Fruit fly (Drosophila melanogaster) whole organism, embryonic: Measurements from ENCODE around the gene CG10195.
A peak's percentile ranks its signal among the peaks of the same experiment; 100 is the strongest.

Source experiments
- Bdp1 ChIP-seq: fragments of 200-800 bp; sonication (Bioruptor generic); optimal IDR thresholded peaks from 3 replicates; lab custom pipeline; 2016; ENCODE audit warnings: missing biosample characterization, missing genetic modification characterization
- CG11093 ChIP-seq: fragments of 200-800 bp; sonication (Bioruptor generic); IDR thresholded peaks from 3 replicates; pipeline ENCODE4 v1.3.6; 2022; ENCODE audit warnings: missing biosample characterization, missing genetic modification characterization
- CG11560 ChIP-seq: fragments of 200-800 bp; sonication (Bioruptor generic); IDR thresholded peaks from 3 replicates; pipeline ENCODE4 v1.3.6; 2022; ENCODE audit warnings: missing biosample characterization, missing genetic modification characterization
- CG11723 ChIP-seq: fragments of 200-800 bp; sonication (Bioruptor generic); optimal IDR thresholded peaks from 2 replicates; lab custom pipeline; 2017; ENCODE audit warnings: missing biosample characterization, mild to moderate bottlenecking, missing genetic modification characterization
- CG12219 ChIP-seq: fragments of 200-800 bp; sonication (Bioruptor generic); optimal IDR thresholded peaks from 3 replicates; lab custom pipeline; 2018; ENCODE audit warnings: missing biosample characterization, mild to moderate bottlenecking, missing genetic modification characterization
- CG1233 ChIP-seq: fragments of 200-800 bp; sonication (Bioruptor generic); optimal IDR thresholded peaks from 4 replicates; lab custom pipeline; 2018; ENCODE audit warnings: missing biosample characterization, mild to moderate bottlenecking, missing genetic modification characterization
- CG12659 ChIP-seq: fragments of 200-800 bp; sonication (Bioruptor generic); optimal IDR thresholded peaks from 3 replicates; lab custom pipeline; 2017; ENCODE audit warnings: mild to moderate bottlenecking, missing biosample characterization, missing genetic modification reagents, missing genetic modification characterization
- CG14014 ChIP-seq: fragments of 200-800 bp; sonication (Bioruptor generic); IDR thresholded peaks from 2 replicates; pipeline ENCODE4 v1.3.6; 2022; ENCODE audit warnings: missing biosample characterization, missing genetic modification characterization
- CG14667 ChIP-seq: fragments of 200-800 bp; sonication (Bioruptor generic); IDR thresholded peaks from 2 replicates; pipeline ENCODE4 v1.3.6; 2022; ENCODE audit warnings: missing biosample characterization, missing genetic modification characterization
- CG1832 ChIP-seq: fragments of 200-800 bp; sonication (Bioruptor generic); optimal IDR thresholded peaks from 2 replicates; lab custom pipeline; 2017; ENCODE audit warnings: missing biosample characterization, mild to moderate bottlenecking, missing genetic modification characterization, inconsistent platforms
- CG18764 ChIP-seq: fragments of 200-800 bp; sonication (Bioruptor generic); optimal IDR thresholded peaks from 3 replicates; lab custom pipeline; 2016; ENCODE audit warnings: missing biosample characterization, missing genetic modification characterization
- CG2129 ChIP-seq: fragments of 200-800 bp; sonication (Bioruptor generic); IDR thresholded peaks from 2 replicates; pipeline ENCODE4 v1.3.6; 2022; ENCODE audit warnings: missing biosample characterization, missing genetic modification characterization; ENCODE audit not compliant: partially characterized antibody
- CG31365 ChIP-seq: fragments of 200-800 bp; sonication (Bioruptor generic); optimal IDR thresholded peaks from 2 replicates; lab custom pipeline; 2018; ENCODE audit warnings: missing biosample characterization, mild to moderate bottlenecking, missing genetic modification characterization
- CG4617 ChIP-seq: fragments of 200-800 bp; sonication (Bioruptor generic); optimal IDR thresholded peaks from 3 replicates; lab custom pipeline; 2016; ENCODE audit warnings: missing biosample characterization, missing genetic modification characterization, borderline replicate concordance
- CG4730 ChIP-seq: fragments of 200-800 bp; sonication (Bioruptor generic); IDR thresholded peaks from 2 replicates; pipeline ENCODE4 v1.3.6; 2022; ENCODE audit warnings: missing biosample characterization, missing genetic modification characterization
- CG6175 ChIP-seq: fragments of 200-800 bp; sonication (Bioruptor generic); IDR thresholded peaks from 3 replicates; pipeline ENCODE4 v1.3.6; 2022; ENCODE audit warnings: missing biosample characterization, missing genetic modification characterization
- CG6272 ChIP-seq: fragments of 200-800 bp; sonication (Bioruptor generic); IDR thresholded peaks from 2 replicates; pipeline ENCODE4 v1.3.6; 2022; ENCODE audit warnings: missing biosample characterization, missing genetic modification characterization
- CG7987 ChIP-seq: fragments of 200-800 bp; sonication (Bioruptor generic); optimal IDR thresholded peaks from 2 replicates; lab custom pipeline; 2018; ENCODE audit warnings: missing biosample characterization, mild to moderate bottlenecking, missing genetic modification characterization, moderate library complexity
- CG8089 ChIP-seq: fragments of 200-800 bp; sonication (Bioruptor generic); optimal IDR thresholded peaks from 3 replicates; lab custom pipeline; 2016; ENCODE audit warnings: missing biosample characterization, missing genetic modification characterization
- CG8478 ChIP-seq: fragments of >200 bp; optimal IDR thresholded peaks from 2 replicates; lab custom pipeline; 2018
- CG8765 ChIP-seq: fragments of 200-800 bp; sonication (Bioruptor generic); IDR thresholded peaks from 2 replicates; pipeline ENCODE4 v1.3.6; 2022; ENCODE audit warnings: missing biosample characterization, missing genetic modification characterization
- CTCF ChIP-seq: fragments of 200-800 bp; sonication (Bioruptor generic); optimal IDR thresholded peaks from 2 replicates; lab custom pipeline; 2017; ENCODE audit warnings: missing biosample characterization, mild to moderate bottlenecking, missing genetic modification characterization, moderate library complexity
- CkIIα-i1 ChIP-seq: fragments of 200-800 bp; sonication (Bioruptor generic); IDR thresholded peaks from 2 replicates; pipeline ENCODE4 v1.3.6; 2022; ENCODE audit warnings: missing biosample characterization, missing genetic modification characterization
- D19A ChIP-seq: fragments of 200-800 bp; optimal IDR thresholded peaks from 3 replicates; lab custom pipeline; 2019; ENCODE audit warnings: missing biosample characterization, mild to moderate bottlenecking, missing genetic modification characterization, moderate library complexity
- Dek ChIP-seq: fragments of 200-800 bp; sonication (Bioruptor generic); optimal IDR thresholded peaks from 3 replicates; lab custom pipeline; 2019; ENCODE audit warnings: missing biosample characterization, mild to moderate bottlenecking, missing genetic modification characterization, moderate library complexity
- Dref ChIP-seq: fragments of 200-800 bp; sonication (Bioruptor generic); IDR thresholded peaks from 2 replicates; pipeline ENCODE4 v1.3.6; 2022; ENCODE audit warnings: missing biosample characterization, missing genetic modification characterization
- E2f2 ChIP-seq: fragments of 200-800 bp; sonication (Bioruptor generic); IDR thresholded peaks from 2 replicates; pipeline ENCODE4 v1.3.6; 2022; ENCODE audit warnings: missing biosample characterization, missing genetic modification characterization
- Ets65A ChIP-seq: fragments of 200-800 bp; sonication (Bioruptor generic); peaks from one replicate; lab custom pipeline; 2016; ENCODE audit warnings: missing biosample characterization, missing genetic modification characterization
- HLH4C ChIP-seq: fragments of 200-800 bp; sonication (Bioruptor generic); IDR thresholded peaks from 3 replicates; pipeline ENCODE4 v1.3.6; 2022; ENCODE audit warnings: missing biosample characterization, missing genetic modification characterization; ENCODE audit not compliant: partially characterized antibody
- HLH54F ChIP-seq: fragments of 200-800 bp; sonication (Bioruptor generic); optimal IDR thresholded peaks from 3 replicates; lab custom pipeline; 2016; ENCODE audit warnings: missing biosample characterization, missing genetic modification characterization
- HmgZ ChIP-seq: fragments of 200-800 bp; sonication (Bioruptor generic); optimal IDR thresholded peaks from 2 replicates; lab custom pipeline; 2018; ENCODE audit warnings: missing biosample characterization, mild to moderate bottlenecking, missing genetic modification characterization
- Hmx ChIP-seq: fragments of 200-800 bp; sonication (Bioruptor generic); optimal IDR thresholded peaks from 2 replicates; lab custom pipeline; 2016; ENCODE audit warnings: missing biosample characterization, missing genetic modification characterization
- Pdp1 ChIP-seq, 2 experiments: fragments of 200-800 bp; sonication (Bioruptor generic); optimal IDR thresholded peaks; 3 replicates each; lab custom pipeline; 2016; ENCODE audit warnings: missing biosample characterization in 2 of 2, missing genetic modification characterization in 2 of 2, mild to moderate bottlenecking in 1 of 2, moderate library complexity in 1 of 2
- Sin3A ChIP-seq: fragments of >200 bp; optimal IDR thresholded peaks from 2 replicates; lab custom pipeline; 2018
- Stat92E ChIP-seq, 3 experiments: fragments of >200 bp in 2 of 3; fragments of 200-800 bp in 1 of 3; sonication (Bioruptor generic) in 1 of 3; optimal IDR thresholded peaks; 2 replicates each; lab custom pipeline; 2017 to 2019; ENCODE audit warnings: missing biosample characterization in 3 of 3, missing genetic modification characterization in 3 of 3, mild to moderate bottlenecking in 1 of 3, moderate library complexity in 1 of 3
- Vsx1 ChIP-seq: fragments of 200-800 bp; sonication (Bioruptor generic); optimal IDR thresholded peaks from 2 replicates; lab custom pipeline; 2017; ENCODE audit warnings: missing biosample characterization, mild to moderate bottlenecking, missing genetic modification characterization, missing genetic modification reagents
- ac ChIP-seq: fragments of 200-800 bp; sonication (Bioruptor generic); optimal IDR thresholded peaks from 3 replicates; lab custom pipeline; 2017; ENCODE audit warnings: missing biosample characterization, mild to moderate bottlenecking, missing genetic modification characterization
- amos ChIP-seq: fragments of 200-800 bp; sonication (Bioruptor generic); IDR thresholded peaks from 2 replicates; pipeline ENCODE4 v1.3.6; 2022; ENCODE audit warnings: missing biosample characterization, missing genetic modification characterization; ENCODE audit not compliant: partially characterized antibody
- ap ChIP-seq: fragments of 200-800 bp; sonication (Bioruptor generic); IDR thresholded peaks from 2 replicates; pipeline ENCODE4 v1.3.6; 2022; ENCODE audit warnings: missing biosample characterization, missing genetic modification characterization
- caup ChIP-seq: fragments of 200-800 bp; sonication (Bioruptor generic); optimal IDR thresholded peaks from 3 replicates; lab custom pipeline; 2017; ENCODE audit warnings: missing biosample characterization, mild to moderate bottlenecking, missing genetic modification characterization, moderate library complexity; ENCODE audit not compliant: severe bottlenecking
- chinmo ChIP-seq: fragments of 200-800 bp; sonication (Bioruptor generic); IDR thresholded peaks from 4 replicates; pipeline ENCODE4 v1.3.6; 2022; ENCODE audit warnings: missing biosample characterization, missing genetic modification characterization; ENCODE audit not compliant: partially characterized antibody
- corto ChIP-seq: fragments of 200-800 bp; sonication (Bioruptor generic); optimal IDR thresholded peaks from 2 replicates; lab custom pipeline; 2016; ENCODE audit warnings: missing biosample characterization, mild to moderate bottlenecking, missing genetic modification characterization, moderate library complexity
- da ChIP-seq: fragments of 200-800 bp; sonication (Bioruptor generic); optimal IDR thresholded peaks from 2 replicates; lab custom pipeline; 2016; ENCODE audit warnings: missing biosample characterization, missing genetic modification characterization
- hbn ChIP-seq: fragments of 200-800 bp; sonication (Bioruptor generic); IDR thresholded peaks from 2 replicates; pipeline ENCODE4 v1.3.6; 2022; ENCODE audit warnings: missing biosample characterization, missing genetic modification characterization; ENCODE audit not compliant: partially characterized antibody
- mirr ChIP-seq: fragments of 200-800 bp; sonication (Bioruptor generic); optimal IDR thresholded peaks from 3 replicates; lab custom pipeline; 2018; ENCODE audit warnings: missing biosample characterization, mild to moderate bottlenecking, missing genetic modification characterization
- pros ChIP-seq: fragments of 200-800 bp; sonication (Bioruptor generic); optimal IDR thresholded peaks from 3 replicates; lab custom pipeline; 2019; ENCODE audit warnings: missing biosample characterization, mild to moderate bottlenecking, missing genetic modification characterization, moderate library complexity
- ssp ChIP-seq: fragments of 200-800 bp; sonication (Bioruptor generic); IDR thresholded peaks from 2 replicates; pipeline ENCODE4 v1.3.6; 2022; ENCODE audit warnings: missing biosample characterization, missing genetic modification characterization
- tap ChIP-seq: fragments of 200-800 bp; optimal IDR thresholded peaks from 3 replicates; lab custom pipeline; 2019; ENCODE audit warnings: missing biosample characterization, mild to moderate bottlenecking, missing genetic modification characterization, moderate library complexity
- tio ChIP-seq: fragments of 200-800 bp; sonication (Bioruptor generic); optimal IDR thresholded peaks from 2 replicates; lab custom pipeline; 2017; ENCODE audit warnings: missing biosample characterization, missing genetic modification characterization, inconsistent platforms
- zf30C ChIP-seq: fragments of 200-800 bp; sonication (Bioruptor generic); optimal IDR thresholded peaks from 3 replicates; lab custom pipeline; 2018; ENCODE audit warnings: missing biosample characterization, mild to moderate bottlenecking, missing genetic modification characterization

The CG10195 gene

DNA sequence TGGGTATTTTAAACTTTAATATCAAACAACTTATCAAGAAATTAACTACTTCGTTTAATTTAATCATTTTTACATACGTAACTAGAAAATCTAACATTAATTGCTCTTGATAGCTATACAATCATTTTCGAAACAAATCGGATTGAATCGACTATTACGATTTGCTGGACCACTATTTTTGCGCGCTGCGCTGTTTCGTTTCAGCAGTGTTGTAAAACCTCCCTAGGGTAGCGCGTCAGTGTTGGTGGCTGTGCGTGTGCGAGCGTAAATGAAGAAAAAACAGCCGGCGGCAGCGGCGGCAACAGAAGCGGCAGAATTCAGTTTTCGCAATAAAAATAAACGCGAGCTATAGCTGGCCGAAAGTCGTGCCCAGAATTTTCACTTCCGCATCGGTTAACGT, 48.7 kb upstream of the CG10195 start, which contains the start of gene CG33116 (continued):
- TF ChIP-seq Pdp1 (GFP tag; optimal IDR thresholded peaks at IDR 0.05; lab: Kevin White, UChicago) (peak; percentile 77 to 80), CG14667 (no peak), ap (0 out of 2 replicates have a peak, but pooled peaks have one; percentile 22), Ets65A (peak; percentile 98), E2f2 (GFP tag; lab: Robert Waterston, UW) (peak; percentile 66), CG14014 (GFP tag; lab: Robert Waterston, UW) (peak; percentile 74; the same call in 1 of the 2 replicates), CG8765 (GFP tag; lab: Robert Waterston, UW) (peak; percentile 42; the same call in 1 of the 2 replicates), CkIIα-i1 (GFP tag; lab: Robert Waterston, UW) (peak; percentile 25; the same call in 1 of the 2 replicates), CG4617 (peak; percentile 71), HLH54F (GFP tag; lab: Kevin White, UChicago) (peak; percentile 92), da (GFP tag; lab: Kevin White, UChicago) (peak; percentile 70), tap (peak; percentile 74), CG11093 (peak; percentile 20; the same call in 1 of the 3 replicates), CG11723 (GFP tag; lab: Kevin White, UChicago) (peak; percentile 77), CG12659 (GFP tag; lab: Kevin White, UChicago) (peak; percentile 81), CG7987 (peak; percentile 73), Stat92E (GFP tag; optimal IDR thresholded peaks at IDR 0.05; lab: Kevin White, UChicago) (peak in 1 of 3 experiments; percentile 18), CG12219 (peak; percentile 74), Dref (GFP tag; lab: Robert Waterston, UW) (peak; percentile 35; the same call in 1 of the 2 replicates), amos (no peak; the same call in 1 of the 2 replicates), CG18764 (GFP tag; lab: Kevin White, UChicago) (peak; percentile 38), CG6175 (GFP tag; lab: Robert Waterston, UW) (peak; percentile 62; the same call in 1 of the 3 replicates), HmgZ (tag; lab: Kevin White, UChicago) (peak; percentile 89), tio (GFP tag; lab: Kevin White, UChicago) (peak; percentile 70), CG8478 (lab: Kevin White, UChicago) (no peak), zf30C (GFP tag; lab: Kevin White, UChicago) (no peak), CG11560 (tag; lab: Robert Waterston, UW) (peak; percentile 42; the same call in 1 of the 3 replicates), D19A (tag; lab: Kevin White, UChicago) (peak; percentile 75), CG31365 (tag; lab: Kevin White, UChicago) (peak; percentile 37), CG2129 (GFP tag; lab: Robert Waterston, UW) (no peak), CTCF (GFP tag; lab: Kevin White, UChicago) (peak; percentile 30), CG6272 (GFP tag; lab: Robert Waterston, UW) (peak; percentile 30; the same call in 1 of the 2 replicates), CG1233 (GFP tag; lab: Kevin White, UChicago) (peak; percentile 80), Vsx1 (GFP tag; lab: Kevin White, UChicago) (peak; percentile 38), caup (peak; percentile 82), Dek (tag; lab: Kevin White, UChicago) (peak; percentile 62), CG1832 (GFP tag; lab: Kevin White, UChicago) (no peak), Bdp1 (GFP tag; lab: Kevin White, UChicago) (peak; percentile 70), Sin3A (lab: Kevin White, UChicago) (peak; percentile 80), mirr (GFP tag; lab: Kevin White, UChicago) (peak; percentile 34), hbn (GFP tag; lab: Robert Waterston, UW) (peak; percentile 42; the same call in 1 of the 2 replicates), CG8089 (peak; percentile 68), chinmo (0 out of 4 replicates have a peak, but pooled peaks have one; percentile 46), Hmx (GFP tag; lab: Kevin White, UChicago) (peak; percentile 54), pros (GFP tag; lab: Kevin White, UChicago) (no peak), corto (peak; percentile 20), ssp (GFP tag; lab: Robert Waterston, UW) (peak; percentile 47), HLH4C (no peak), CG4730 (GFP tag; lab: Robert Waterston, UW) (peak; percentile 55), ac (GFP tag; lab: Kevin White, UChicago) (peak; percentile 52)
